Worm (Caenorhabditis elegans) whole organism, L1 larva: ENCODE results near the gene lec-1.

ENCODE experiments used
- Y116A8C.19 ChIP-seq: sonication (generic microtip); optimal IDR thresholded peaks from 2 replicates; lab custom pipeline; 2016; ENCODE audit warnings: missing compliant biosample characterization, missing genetic modification characterization, borderline replicate concordance
- aha-1 ChIP-seq: fragments of 150-350 bp; optimal IDR thresholded peaks from 2 replicates; lab custom pipeline; 2014; ENCODE audit warnings: missing biosample characterization, missing genetic modification characterization
- alr-1 ChIP-seq: fragments of 200-800 bp; sonication (Bioruptor generic); optimal IDR thresholded peaks from 2 replicates; lab custom pipeline; 2018; ENCODE audit warnings: borderline replicate concordance, mild to moderate bottlenecking, missing genetic modification characterization, missing compliant biosample characterization
- ceh-63 ChIP-seq: fragments of 200-800 bp; sonication (Bioruptor generic); optimal IDR thresholded peaks from 2 replicates; lab custom pipeline; 2018; ENCODE audit warnings: mild to moderate bottlenecking, missing genetic modification characterization, missing compliant biosample characterization
- ceh-90 ChIP-seq: sonication (generic microtip); optimal IDR thresholded peaks from 2 replicates; lab custom pipeline; 2016; ENCODE audit warnings: missing genetic modification characterization, missing compliant biosample characterization
- efl-3 ChIP-seq: fragments of 200-800 bp; sonication (Bioruptor generic); optimal IDR thresholded peaks from 2 replicates; lab custom pipeline; 2018; ENCODE audit warnings: mild to moderate bottlenecking, missing genetic modification characterization, missing compliant biosample characterization
- elt-3 ChIP-seq, 6 experiments: fragments of 150-350 bp in 1 of 6; sonication (generic microtip); optimal IDR thresholded peaks; 2 replicates each; lab custom pipeline; 2017 to 2018; ENCODE audit warnings: missing biosample characterization in 6 of 6, missing genetic modification characterization in 6 of 6, inconsistent platforms in 1 of 6
- fkh-4 ChIP-seq: sonication (generic microtip); optimal IDR thresholded peaks from 2 replicates; lab custom pipeline; 2016; ENCODE audit warnings: missing compliant biosample characterization, missing genetic modification characterization, borderline replicate concordance
- fos-1 ChIP-seq: fragments of 150-350 bp; optimal IDR thresholded peaks from 2 replicates; lab custom pipeline; 2014; ENCODE audit warnings: missing biosample characterization, missing genetic modification characterization
- grh-1 ChIP-seq: fragments of 200-800 bp; sonication (Bioruptor generic); IDR thresholded peaks from 2 replicates; pipeline ENCODE4 v1.3.6; 2022; ENCODE audit warnings: missing genetic modification reagents, missing genetic modification characterization, missing compliant biosample characterization
- hlh-17 ChIP-seq: fragments of 200-800 bp; sonication (Bioruptor generic); optimal IDR thresholded peaks from 2 replicates; lab custom pipeline; 2018; ENCODE audit warnings: missing genetic modification characterization, mild to moderate bottlenecking, missing compliant biosample characterization, moderate library complexity, borderline replicate concordance
- hlh-4 ChIP-seq: sonication (generic microtip); optimal IDR thresholded peaks from 2 replicates; lab custom pipeline; 2016; ENCODE audit warnings: mild to moderate bottlenecking, missing genetic modification characterization, missing compliant biosample characterization
- hpl-2 ChIP-seq: fragments of 150-350 bp; optimal IDR thresholded peaks from 2 replicates; lab custom pipeline; 2014; ENCODE audit warnings: missing biosample characterization, missing genetic modification reagents, missing genetic modification characterization
- isw-1 ChIP-seq: fragments of 200-800 bp; sonication (Bioruptor generic); IDR thresholded peaks from 2 replicates; pipeline ENCODE4 v1.3.6; 2022; ENCODE audit warnings: missing genetic modification characterization, missing compliant biosample characterization
- jun-1 ChIP-seq: fragments of 150-350 bp; optimal IDR thresholded peaks from 2 replicates; lab custom pipeline; 2014; ENCODE audit warnings: missing biosample characterization, missing genetic modification reagents, missing genetic modification characterization
- lin-13 ChIP-seq: fragments of 150-350 bp; optimal IDR thresholded peaks from 2 replicates; lab custom pipeline; 2014; ENCODE audit warnings: missing biosample characterization, missing genetic modification reagents, missing genetic modification characterization
- lin-15B ChIP-seq: fragments of 150-350 bp; sonication (generic microtip); optimal IDR thresholded peaks from 3 replicates; lab custom pipeline; 2014; ENCODE audit warnings: missing biosample characterization, missing genetic modification characterization
- lin-35 ChIP-seq, 2 experiments: fragments of 150-350 bp; optimal IDR thresholded peaks; 2 replicates each; lab custom pipeline; 2014; ENCODE audit warnings: missing biosample characterization in 2 of 2, missing genetic modification characterization in 2 of 2, missing genetic modification reagents in 2 of 2
- lin-39 ChIP-seq: fragments of 150-350 bp; optimal IDR thresholded peaks from 2 replicates; lab custom pipeline; 2014; ENCODE audit warnings: missing biosample characterization, missing genetic modification reagents, missing genetic modification characterization
- lir-3 ChIP-seq: sonication (generic microtip); optimal IDR thresholded peaks from 2 replicates; lab custom pipeline; 2016; ENCODE audit warnings: mild to moderate bottlenecking, missing genetic modification characterization, moderate library complexity, missing compliant biosample characterization; ENCODE audit not compliant: poor library complexity
- mdl-1 ChIP-seq, 2 experiments: fragments of 150-350 bp; optimal IDR thresholded peaks; 2 replicates each; lab custom pipeline; 2014 to 2017; ENCODE audit warnings: missing biosample characterization in 2 of 2, missing genetic modification characterization in 2 of 2, inconsistent platforms in 1 of 2
- mef-2 ChIP-seq: fragments of 150-350 bp; optimal IDR thresholded peaks from 2 replicates; lab custom pipeline; 2014; ENCODE audit warnings: missing biosample characterization, missing genetic modification characterization
- mep-1 ChIP-seq: fragments of 150-350 bp; optimal IDR thresholded peaks from 2 replicates; lab custom pipeline; 2014; ENCODE audit warnings: missing biosample characterization, missing genetic modification characterization
- nhr-12 ChIP-seq: sonication (generic microtip); optimal IDR thresholded peaks from 2 replicates; lab custom pipeline; 2017; ENCODE audit warnings: missing biosample characterization, missing genetic modification characterization
- nhr-19 ChIP-seq: fragments of 200-800 bp; sonication (Bioruptor generic); conservative IDR thresholded peaks from 2 replicates; pipeline ENCODE4 v1.3.6; 2022; ENCODE audit warnings: missing genetic modification characterization, missing compliant biosample characterization
- nhr-20 ChIP-seq: sonication (generic microtip); optimal IDR thresholded peaks from 2 replicates; lab custom pipeline; 2016; ENCODE audit warnings: mild to moderate bottlenecking, missing genetic modification characterization, missing compliant biosample characterization
- nhr-237 ChIP-seq: fragments of 150-350 bp; optimal IDR thresholded peaks from 2 replicates; lab custom pipeline; 2014; ENCODE audit warnings: missing biosample characterization, missing genetic modification characterization
- nhr-28 ChIP-seq: fragments of 150-350 bp; optimal IDR thresholded peaks from 2 replicates; lab custom pipeline; 2014; ENCODE audit warnings: missing biosample characterization, missing genetic modification characterization
- nhr-71 ChIP-seq: sonication (generic microtip); optimal IDR thresholded peaks from 2 replicates; lab custom pipeline; 2016; ENCODE audit warnings: mild to moderate bottlenecking, missing genetic modification characterization, moderate library complexity, missing compliant biosample characterization
- nhr-85 ChIP-seq: sonication (generic microtip); peaks from one replicate; lab custom pipeline; 2016; ENCODE audit warnings: missing genetic modification characterization, inconsistent platforms, missing compliant biosample characterization
- rnt-1 ChIP-seq: sonication (generic microtip); optimal IDR thresholded peaks from 2 replicates; lab custom pipeline; 2016; ENCODE audit warnings: mild to moderate bottlenecking, missing genetic modification characterization, moderate library complexity, missing compliant biosample characterization
- snpc-4 ChIP-seq: fragments of 150-350 bp; optimal IDR thresholded peaks from 2 replicates; lab custom pipeline; 2014; ENCODE audit warnings: missing biosample characterization, missing genetic modification characterization
- snu-23 ChIP-seq: sonication (generic microtip); optimal IDR thresholded peaks from 2 replicates; lab custom pipeline; 2016; ENCODE audit warnings: missing genetic modification characterization, missing compliant biosample characterization
- sox-4 ChIP-seq: sonication (generic microtip); optimal IDR thresholded peaks from 2 replicates; lab custom pipeline; 2016; ENCODE audit warnings: missing genetic modification characterization, missing compliant biosample characterization
- swsn-7 ChIP-seq: sonication (generic microtip); optimal IDR thresholded peaks from 2 replicates; lab custom pipeline; 2016; ENCODE audit warnings: missing genetic modification characterization, missing compliant biosample characterization
- tbx-2 ChIP-seq: sonication (generic microtip); optimal IDR thresholded peaks from 2 replicates; lab custom pipeline; 2016; ENCODE audit warnings: missing genetic modification characterization, missing compliant biosample characterization
- unc-30 ChIP-seq: sonication (generic microtip); optimal IDR thresholded peaks from 2 replicates; lab custom pipeline; 2017; ENCODE audit warnings: missing biosample characterization, missing genetic modification characterization
- unc-62 ChIP-seq: fragments of 150-350 bp; optimal IDR thresholded peaks from 2 replicates; lab custom pipeline; 2014; ENCODE audit warnings: missing biosample characterization, missing genetic modification reagents, missing genetic modification characterization
- unc-98 ChIP-seq: fragments of 200-800 bp; sonication (Bioruptor generic); IDR thresholded peaks from 2 replicates; pipeline ENCODE4 v1.3.6; 2022; ENCODE audit warnings: missing genetic modification characterization, missing compliant biosample characterization
- vab-15 ChIP-seq: sonication (generic microtip); optimal IDR thresholded peaks from 2 replicates; lab custom pipeline; 2017; ENCODE audit warnings: missing genotype, mild to moderate bottlenecking, missing genetic modification characterization, missing compliant biosample characterization
- xbp-1 ChIP-seq: sonication (generic microtip); optimal IDR thresholded peaks from 2 replicates; lab custom pipeline; 2016; ENCODE audit warnings: missing genetic modification characterization, missing compliant biosample characterization
- zag-1 ChIP-seq: fragments of 150-350 bp; optimal IDR thresholded peaks from 2 replicates; lab custom pipeline; 2014; ENCODE audit warnings: missing biosample characterization, missing genetic modification characterization

lec-1 gene

DNA sequence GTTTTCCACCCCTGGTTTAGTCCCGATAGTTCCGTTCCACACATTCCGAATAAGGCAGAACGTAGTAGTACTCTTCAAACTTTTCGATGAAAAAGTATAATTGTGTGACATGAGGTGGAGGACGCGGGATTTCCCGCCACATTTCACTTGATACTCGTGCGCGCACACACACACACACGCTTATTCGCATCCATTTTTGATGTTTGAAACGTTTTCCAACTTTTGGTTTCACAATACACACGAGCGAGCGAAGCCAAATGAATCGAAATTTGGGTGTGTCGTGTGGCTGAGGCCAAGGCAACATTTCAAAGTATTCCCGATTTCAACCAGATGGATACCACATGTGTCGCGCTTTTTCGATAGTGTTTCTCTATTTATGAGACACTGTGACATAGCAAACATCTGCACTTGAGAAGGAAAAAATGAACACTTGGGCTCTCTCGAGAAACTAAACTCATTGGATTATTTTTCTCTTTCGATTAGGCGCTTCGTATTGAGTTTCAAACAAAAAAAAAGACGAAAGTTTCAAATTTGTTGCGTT, 1.7 kb upstream of the lec-1 start (continued):
- TF ChIP-seq nhr-85 (tag; lab: Kevin White, UChicago) (peak; percentile 30), grh-1 (GFP tag; lab: Robert Waterston, UW) (no peak), swsn-7 (tag; lab: Kevin White, UChicago) (no peak), elt-3 (tag; optimal IDR thresholded peaks at IDR 0.05; lab: Kevin White, UChicago) (no peak), lin-39 (tag; lab: Kevin White, UChicago) (no peak), hlh-17 (GFP tag; lab: Kevin White, UChicago) (no peak), nhr-28 (tag; lab: Kevin White, UChicago) (no peak), rnt-1 (tag; lab: Kevin White, UChicago) (no peak), nhr-12 (tag; lab: Kevin White, UChicago) (no peak), nhr-19 (GFP tag; lab: Robert Waterston, UW) (no peak), lin-35 (GFP tag; optimal IDR thresholded peaks at IDR 0.05; lab: Kevin White, UChicago) (peak in 1 of 2 experiments; percentile 17), xbp-1 (tag; lab: Kevin White, UChicago) (no peak), lir-3 (tag; lab: Kevin White, UChicago) (no peak), efl-3 (no peak), alr-1 (no peak), fos-1 (tag; lab: Kevin White, UChicago) (no peak), hlh-4 (no peak), lin-13 (no peak), vab-15 (tag; lab: Kevin White, UChicago) (no peak), fkh-4 (tag; lab: Kevin White, UChicago) (peak; percentile 41), lin-15B (tag; lab: Kevin White, UChicago) (no peak), unc-30 (tag; lab: Kevin White, UChicago) (no peak), hpl-2 (GFP tag; lab: Kevin White, UChicago) (no peak), unc-98 (GFP tag; lab: Robert Waterston, UW) (no peak), mef-2 (tag; lab: Kevin White, UChicago) (no peak), snpc-4 (tag; lab: Kevin White, UChicago) (no peak), Y116A8C.19 (tag; lab: Kevin White, UChicago) (no peak), sox-4 (tag; lab: Kevin White, UChicago) (no peak), isw-1 (GFP tag; lab: Robert Waterston, UW) (no peak), nhr-71 (tag; lab: Kevin White, UChicago) (peak; percentile 31), nhr-237 (tag; lab: Kevin White, UChicago) (no peak), tbx-2 (tag; lab: Kevin White, UChicago) (no peak), snu-23 (peak; percentile 44), nhr-20 (no peak), mep-1 (tag; lab: Kevin White, UChicago) (no peak), unc-62 (no peak), mdl-1 (tag; optimal IDR thresholded peaks at IDR 0.05; lab: Kevin White, UChicago) (no peak), zag-1 (tag; lab: Kevin White, UChicago) (no peak), ceh-63 (GFP tag; lab: Kevin White, UChicago) (no peak), jun-1 (tag; lab: Kevin White, UChicago) (no peak), aha-1 (tag; lab: Kevin White, UChicago) (no peak), ceh-90 (no peak)
